Fruit fly (Drosophila melanogaster) whole organism, embryonic: ENCODE results near the gene CG31174.
A peak's percentile ranks its signal among the peaks of the same experiment; 100 is the strongest.

ENCODE experiments used
- Abd-B ChIP-seq: fragments of 200-800 bp; sonication (Bioruptor generic); optimal IDR thresholded peaks from 2 replicates; lab custom pipeline; 2018; ENCODE audit warnings: missing biosample characterization, mild to moderate bottlenecking, missing genetic modification characterization, moderate library complexity
- Antp ChIP-seq: fragments of 200-800 bp; sonication (Bioruptor generic); optimal IDR thresholded peaks from 3 replicates; lab custom pipeline; 2016; ENCODE audit warnings: missing biosample characterization, missing genetic modification characterization
- Asciz ChIP-seq: fragments of 200-800 bp; sonication (Bioruptor generic); optimal IDR thresholded peaks from 2 replicates; lab custom pipeline; 2017; ENCODE audit warnings: missing biosample characterization, mild to moderate bottlenecking, missing genetic modification characterization, missing genetic modification reagents
- Atf6 ChIP-seq: fragments of 200-800 bp; sonication (Bioruptor generic); IDR thresholded peaks from 2 replicates; pipeline ENCODE4 v1.3.6; 2022; ENCODE audit warnings: missing biosample characterization, missing genetic modification characterization
- Bteb2 ChIP-seq: fragments of 200-800 bp; sonication (Bioruptor generic); optimal IDR thresholded peaks from 2 replicates; lab custom pipeline; 2016; ENCODE audit warnings: missing biosample characterization, missing genetic modification characterization
- CG12155 ChIP-seq: fragments of 200-800 bp; sonication (Bioruptor generic); optimal IDR thresholded peaks from 3 replicates; lab custom pipeline; 2016; ENCODE audit warnings: missing biosample characterization, missing genetic modification characterization
- CG12659 ChIP-seq: fragments of 200-800 bp; sonication (Bioruptor generic); optimal IDR thresholded peaks from 3 replicates; lab custom pipeline; 2017; ENCODE audit warnings: mild to moderate bottlenecking, missing biosample characterization, missing genetic modification reagents, missing genetic modification characterization
- CG13296 ChIP-seq: fragments of 200-800 bp; sonication (Bioruptor generic); optimal IDR thresholded peaks from 3 replicates; lab custom pipeline; 2018; ENCODE audit warnings: missing biosample characterization, mild to moderate bottlenecking, missing genetic modification characterization
- CG14965 ChIP-seq: fragments of 200-800 bp; sonication (Bioruptor generic); optimal IDR thresholded peaks from 2 replicates; lab custom pipeline; 2016; ENCODE audit warnings: missing biosample characterization, missing genetic modification characterization, borderline replicate concordance
- CG15073 ChIP-seq: fragments of 200-800 bp; sonication (Bioruptor generic); optimal IDR thresholded peaks from 2 replicates; lab custom pipeline; 2016; ENCODE audit warnings: missing biosample characterization, missing genetic modification characterization
- CG15696 ChIP-seq: fragments of 200-800 bp; sonication (Bioruptor generic); optimal IDR thresholded peaks from 2 replicates; lab custom pipeline; 2019; ENCODE audit warnings: missing biosample characterization, mild to moderate bottlenecking, missing genetic modification characterization, moderate library complexity
- CG1602 ChIP-seq: fragments of 200-800 bp; sonication (Bioruptor generic); optimal IDR thresholded peaks from 3 replicates; lab custom pipeline; 2016; ENCODE audit warnings: missing biosample characterization, missing genetic modification characterization
- CG17359 ChIP-seq: fragments of 200-800 bp; sonication (Bioruptor generic); optimal IDR thresholded peaks from 3 replicates; lab custom pipeline; 2018; ENCODE audit warnings: missing biosample characterization, mild to moderate bottlenecking, missing genetic modification characterization, moderate library complexity
- CG17385 ChIP-seq: fragments of 200-800 bp; sonication (Bioruptor generic); optimal IDR thresholded peaks from 3 replicates; lab custom pipeline; 2018; ENCODE audit warnings: missing biosample characterization, mild to moderate bottlenecking, missing genetic modification characterization
- CG17829 ChIP-seq: fragments of 200-800 bp; optimal IDR thresholded peaks from 2 replicates; lab custom pipeline; 2019; ENCODE audit warnings: missing biosample characterization, mild to moderate bottlenecking, missing genetic modification characterization, moderate library complexity
- CG2875 ChIP-seq: fragments of 200-800 bp; sonication (Bioruptor generic); optimal IDR thresholded peaks from 2 replicates; lab custom pipeline; 2017; ENCODE audit warnings: missing biosample characterization, mild to moderate bottlenecking, missing genetic modification characterization, missing genetic modification reagents
- CG30020 ChIP-seq: fragments of 200-800 bp; optimal IDR thresholded peaks from 2 replicates; lab custom pipeline; 2019; ENCODE audit warnings: missing biosample characterization, mild to moderate bottlenecking, missing genetic modification characterization, moderate library complexity
- CG3163 ChIP-seq: fragments of 200-800 bp; sonication (Bioruptor generic); optimal IDR thresholded peaks from 3 replicates; lab custom pipeline; 2016; ENCODE audit warnings: missing biosample characterization, missing genetic modification characterization
- CG3838 ChIP-seq: fragments of 200-800 bp; sonication (Bioruptor generic); optimal IDR thresholded peaks from 3 replicates; lab custom pipeline; 2016; ENCODE audit warnings: missing biosample characterization, missing genetic modification characterization
- CG3995 ChIP-seq: fragments of 200-800 bp; sonication (Bioruptor generic); optimal IDR thresholded peaks from 3 replicates; lab custom pipeline; 2016; ENCODE audit warnings: missing biosample characterization, missing genetic modification characterization
- CG4282 ChIP-seq: fragments of 200-800 bp; sonication (Bioruptor generic); optimal IDR thresholded peaks from 2 replicates; lab custom pipeline; 2016; ENCODE audit warnings: missing biosample characterization, missing genetic modification characterization
- CG6683 ChIP-seq: fragments of 200-800 bp; sonication (Bioruptor generic); optimal IDR thresholded peaks from 2 replicates; lab custom pipeline; 2017; ENCODE audit warnings: missing biosample characterization, mild to moderate bottlenecking, missing genetic modification characterization, missing genetic modification reagents
- CG6689 ChIP-seq: fragments of 200-800 bp; sonication (Bioruptor generic); IDR thresholded peaks from 2 replicates; pipeline ENCODE4 v1.3.6; 2022; ENCODE audit warnings: missing biosample characterization, missing genetic modification characterization
- CG8089 ChIP-seq: fragments of 200-800 bp; sonication (Bioruptor generic); optimal IDR thresholded peaks from 3 replicates; lab custom pipeline; 2016; ENCODE audit warnings: missing biosample characterization, missing genetic modification characterization
- CG8944 ChIP-seq: fragments of 200-800 bp; sonication (Bioruptor generic); optimal IDR thresholded peaks from 3 replicates; lab custom pipeline; 2016; ENCODE audit warnings: missing biosample characterization, missing genetic modification characterization
- Dad ChIP-seq: fragments of 200-800 bp; sonication (Bioruptor generic); optimal IDR thresholded peaks from 3 replicates; lab custom pipeline; 2016; ENCODE audit warnings: missing biosample characterization, missing genetic modification characterization
- Fer1 ChIP-seq: fragments of 200-800 bp; sonication (Bioruptor generic); optimal IDR thresholded peaks from 2 replicates; lab custom pipeline; 2017; ENCODE audit warnings: missing biosample characterization, mild to moderate bottlenecking, missing genetic modification characterization
- HmgD ChIP-seq: fragments of 200-800 bp; sonication (Bioruptor generic); optimal IDR thresholded peaks from 3 replicates; lab custom pipeline; 2016; ENCODE audit warnings: missing biosample characterization, missing genetic modification characterization
- HmgZ ChIP-seq: fragments of 200-800 bp; sonication (Bioruptor generic); optimal IDR thresholded peaks from 2 replicates; lab custom pipeline; 2018; ENCODE audit warnings: missing biosample characterization, mild to moderate bottlenecking, missing genetic modification characterization
- Jarid2 ChIP-seq: fragments of 200-800 bp; sonication (Bioruptor generic); optimal IDR thresholded peaks from 3 replicates; lab custom pipeline; 2017; ENCODE audit warnings: mild to moderate bottlenecking, missing biosample characterization, missing genetic modification reagents, missing genetic modification characterization
- Lpt ChIP-seq: fragments of >200 bp; optimal IDR thresholded peaks from 2 replicates; lab custom pipeline; 2018; ENCODE audit warnings: missing biosample characterization, missing genetic modification characterization
- Mad ChIP-seq: fragments of 200-800 bp; sonication (Bioruptor generic); optimal IDR thresholded peaks from 2 replicates; lab custom pipeline; 2016; ENCODE audit warnings: missing biosample characterization, missing genetic modification characterization
- Nf-YA ChIP-seq: fragments of 200-800 bp; sonication (Bioruptor generic); IDR thresholded peaks from 2 replicates; pipeline ENCODE4 v1.3.6; 2022; ENCODE audit warnings: missing biosample characterization, missing genetic modification characterization
- Nf-YB ChIP-seq: fragments of 200-800 bp; sonication (Bioruptor generic); optimal IDR thresholded peaks from 3 replicates; lab custom pipeline; 2019; ENCODE audit warnings: missing biosample characterization, mild to moderate bottlenecking, missing genetic modification characterization, moderate library complexity
- Pdp1 ChIP-seq, 2 experiments: fragments of 200-800 bp; sonication (Bioruptor generic); optimal IDR thresholded peaks; 3 replicates each; lab custom pipeline; 2016; ENCODE audit warnings: missing biosample characterization in 2 of 2, missing genetic modification characterization in 2 of 2, mild to moderate bottlenecking in 1 of 2, moderate library complexity in 1 of 2
- Rx ChIP-seq: fragments of 200-800 bp; sonication (Bioruptor generic); IDR thresholded peaks from 2 replicates; pipeline ENCODE4 v1.3.6; 2022; ENCODE audit warnings: missing biosample characterization, missing genetic modification characterization
- Sry-δ ChIP-seq: fragments of 200-800 bp; sonication (Bioruptor generic); optimal IDR thresholded peaks from 2 replicates; lab custom pipeline; 2016; ENCODE audit warnings: missing biosample characterization, missing genetic modification characterization
- amos ChIP-seq: fragments of 200-800 bp; sonication (Bioruptor generic); IDR thresholded peaks from 2 replicates; pipeline ENCODE4 v1.3.6; 2022; ENCODE audit warnings: missing biosample characterization, missing genetic modification characterization; ENCODE audit not compliant: partially characterized antibody
- disco-r ChIP-seq: fragments of 200-800 bp; sonication (Bioruptor generic); optimal IDR thresholded peaks from 2 replicates; lab custom pipeline; 2016; ENCODE audit warnings: missing biosample characterization, missing genetic modification characterization
- fd3F ChIP-seq: fragments of 200-800 bp; sonication (Bioruptor generic); optimal IDR thresholded peaks from 2 replicates; lab custom pipeline; 2018; ENCODE audit warnings: missing biosample characterization, mild to moderate bottlenecking, missing genetic modification characterization, moderate library complexity
- hth ChIP-seq: fragments of >200 bp; optimal IDR thresholded peaks from 2 replicates; lab custom pipeline; 2017; ENCODE audit warnings: inconsistent platforms
- lab ChIP-seq: fragments of 200-800 bp; sonication (Bioruptor generic); optimal IDR thresholded peaks from 3 replicates; lab custom pipeline; 2017; ENCODE audit warnings: missing biosample characterization, missing genetic modification characterization, mild to moderate bottlenecking, moderate library complexity, missing genetic modification reagents
- lov ChIP-seq, 2 experiments: fragments of 200-800 bp in 1 of 2; fragments of >200 bp in 1 of 2; sonication (Bioruptor generic) in 1 of 2; IDR thresholded peaks in 1 of 2; optimal IDR thresholded peaks in 1 of 2; 2 replicates in 1 of 2; 3 replicates in 1 of 2; pipeline versions ENCODE4 v1.3.6 to Lab custom; 2017 to 2022; ENCODE audit warnings: missing biosample characterization in 1 of 2, missing genetic modification characterization in 1 of 2
- nau ChIP-seq: fragments of 200-800 bp; sonication (Bioruptor generic); optimal IDR thresholded peaks from 3 replicates; lab custom pipeline; 2017; ENCODE audit warnings: missing biosample characterization, mild to moderate bottlenecking, missing genetic modification characterization, missing genetic modification reagents
- nerfin-1 ChIP-seq: fragments of 200-800 bp; sonication (Bioruptor generic); optimal IDR thresholded peaks from 3 replicates; lab custom pipeline; 2019; ENCODE audit warnings: missing biosample characterization, mild to moderate bottlenecking, missing genetic modification characterization, moderate library complexity
- p53 ChIP-seq: fragments of 200-800 bp; sonication (Bioruptor generic); optimal IDR thresholded peaks from 2 replicates; lab custom pipeline; 2016; ENCODE audit warnings: missing biosample characterization, missing genetic modification characterization
- pum ChIP-seq: fragments of 200-800 bp; sonication (Bioruptor generic); optimal IDR thresholded peaks from 2 replicates; lab custom pipeline; 2016; ENCODE audit warnings: missing biosample characterization, missing genetic modification characterization
- sisA ChIP-seq: fragments of 200-800 bp; sonication (Bioruptor generic); IDR thresholded peaks from 2 replicates; pipeline ENCODE4 v1.3.6; 2022; ENCODE audit warnings: missing biosample characterization, missing genetic modification characterization
- stwl ChIP-seq: fragments of 200-800 bp; sonication (Bioruptor generic); optimal IDR thresholded peaks from 3 replicates; lab custom pipeline; 2018; ENCODE audit warnings: missing biosample characterization, mild to moderate bottlenecking, missing genetic modification characterization, moderate library complexity
- vfl ChIP-seq: fragments of 200-800 bp; sonication (Bioruptor generic); optimal IDR thresholded peaks from 2 replicates; lab custom pipeline; 2016; ENCODE audit warnings: missing biosample characterization, missing genetic modification characterization
- wdn ChIP-seq: fragments of 200-800 bp; sonication (Bioruptor generic); IDR thresholded peaks from 2 replicates; pipeline ENCODE4 v1.3.6; 2022; ENCODE audit warnings: missing biosample characterization, missing genetic modification characterization
- yki ChIP-seq: fragments of >200 bp; optimal IDR thresholded peaks from 3 replicates; lab custom pipeline; 2018

The CG31174 gene

DNA sequence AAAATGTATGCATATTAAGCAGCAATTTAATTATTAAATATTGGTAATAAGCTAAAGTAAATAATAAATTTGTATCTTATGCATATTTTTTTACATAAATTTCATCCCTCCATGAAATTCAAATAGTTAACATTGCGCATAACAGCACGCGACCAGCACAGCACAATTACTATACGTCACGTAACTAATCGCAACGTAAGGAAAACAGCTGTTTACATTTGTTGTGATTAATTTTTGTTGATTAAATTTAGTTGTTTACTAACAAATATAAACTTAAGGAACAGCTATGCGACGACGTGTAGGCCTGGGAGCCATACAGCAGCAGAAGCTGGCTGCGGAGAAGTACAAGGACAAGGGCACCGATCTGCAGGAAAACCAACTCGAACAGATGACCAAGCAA is 4.3 kb downstream of the CG31174 start, which contains the start of gene lsn (continued):
- TF ChIP-seq hth (lab: Kevin White, UChicago) (no peak), CG8944 (GFP tag; lab: Kevin White, UChicago) (no peak), sisA (no peak), Lpt (no peak), Abd-B (no peak), Atf6 (GFP tag; lab: Robert Waterston, UW) (0 out of 2 replicates have a peak, but pooled peaks have one; percentile 30), lov (optimal IDR thresholded peaks at IDR 0.05; lab: Kevin White, UChicago) (no peak), lov (GFP tag; IDR thresholded peaks at IDR 0.05; lab: Robert Waterston, UW) (no peak), CG13296 (GFP tag; lab: Kevin White, UChicago) (peak; percentile 30), wdn (GFP tag; lab: Robert Waterston, UW) (no peak), amos (GFP tag; lab: Robert Waterston, UW) (no peak), HmgZ (tag; lab: Kevin White, UChicago) (peak; percentile 55), HmgD (GFP tag; lab: Kevin White, UChicago) (no peak), CG8089 (no peak), CG2875 (GFP tag; lab: Kevin White, UChicago) (peak; percentile 49), yki (lab: Kevin White, UChicago) (no peak), CG6683 (no peak), disco-r (GFP tag; lab: Kevin White, UChicago) (no peak), Dad (GFP tag; lab: Kevin White, UChicago) (no peak), lab (peak; percentile 42), CG15073 (GFP tag; lab: Kevin White, UChicago) (no peak), Nf-YA (GFP tag; lab: Robert Waterston, UW) (no peak), Pdp1 (GFP tag; optimal IDR thresholded peaks at IDR 0.05; lab: Kevin White, UChicago) (peak in 1 of 2 experiments; percentile 16), Bteb2 (GFP tag; lab: Kevin White, UChicago) (no peak), CG4282 (GFP tag; lab: Kevin White, UChicago) (no peak), CG3163 (GFP tag; lab: Kevin White, UChicago) (no peak), CG17359 (tag; lab: Kevin White, UChicago) (no peak), Rx (GFP tag; lab: Robert Waterston, UW) (no peak), CG6689 (GFP tag; lab: Robert Waterston, UW) (no peak), Sry-δ (no peak), CG17385 (GFP tag; lab: Kevin White, UChicago) (no peak), CG30020 (no peak), vfl (GFP tag; lab: Kevin White, UChicago) (no peak), nau (GFP tag; lab: Kevin White, UChicago) (peak; percentile 35), Fer1 (peak; percentile 57), CG3995 (GFP tag; lab: Kevin White, UChicago) (no peak), CG14965 (no peak), p53 (no peak), CG12659 (GFP tag; lab: Kevin White, UChicago) (peak; percentile 36), CG1602 (GFP tag; lab: Kevin White, UChicago) (no peak), pum (GFP tag; lab: Kevin White, UChicago) (no peak), stwl (tag; lab: Kevin White, UChicago) (peak; percentile 8), CG15696 (tag; lab: Kevin White, UChicago) (no peak), Mad (GFP tag; lab: Kevin White, UChicago) (no peak), CG3838 (GFP tag; lab: Kevin White, UChicago) (peak; percentile 13), Antp (GFP tag; lab: Kevin White, UChicago) (no peak), CG17829 (peak; percentile 29), fd3F (GFP tag; lab: Kevin White, UChicago) (peak; percentile 59), Nf-YB (GFP tag; lab: Kevin White, UChicago) (peak; percentile 13), Jarid2 (no peak), Asciz (GFP tag; lab: Kevin White, UChicago) (no peak), CG12155 (GFP tag; lab: Kevin White, UChicago) (no peak), nerfin-1 (tag; lab: Kevin White, UChicago) (peak; percentile 20)
